Worm (Caenorhabditis elegans): ENCODE measurements around the gene spig-7.

The spig-7 gene

DNA sequence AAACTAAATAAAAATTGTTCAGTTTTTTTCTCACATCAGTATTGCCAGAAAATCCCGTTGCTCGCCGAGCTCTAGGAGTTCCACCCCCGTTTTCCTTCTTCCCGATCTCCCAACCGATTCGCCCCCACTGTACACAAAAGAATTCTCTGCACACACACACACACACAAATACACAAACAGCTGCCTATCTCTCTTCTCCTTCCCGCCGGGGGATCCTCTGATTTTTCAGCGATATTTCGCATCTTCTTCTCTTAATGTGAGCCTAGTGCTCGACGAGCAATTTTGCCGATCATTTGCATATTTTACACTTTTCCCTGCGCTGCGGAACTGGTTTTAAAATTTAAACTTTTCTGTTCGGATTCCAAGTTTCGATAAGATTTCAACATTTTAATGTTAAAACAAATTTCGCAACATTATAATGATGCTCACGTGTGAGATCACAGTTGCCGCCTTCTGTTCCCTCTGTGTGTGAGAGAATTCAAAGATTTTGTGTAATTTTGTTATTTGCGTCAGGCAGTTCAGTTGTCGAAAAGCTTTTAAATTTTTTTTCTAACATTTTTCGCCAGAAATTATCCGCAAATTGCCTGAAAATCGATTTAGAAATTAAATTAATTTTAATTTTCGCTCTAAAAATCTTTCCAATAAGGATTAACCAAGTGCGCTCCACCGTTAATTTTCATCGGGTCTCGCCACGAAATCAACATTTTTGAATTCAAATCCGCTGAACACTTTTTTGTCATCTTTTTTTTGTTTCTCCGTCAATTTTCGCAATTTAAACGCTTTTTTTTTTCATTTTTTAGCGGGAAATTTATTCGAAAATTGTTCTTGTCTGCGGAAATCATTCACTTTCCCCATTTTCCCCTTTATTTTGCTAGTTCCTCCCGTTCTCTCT is 23.2 kb upstream of the spig-7 start (continued):
- 0 out of 2 replicates have a peak, but pooled peaks have one; percentile 14 for TF ChIP-seq ZK337.2 (GFP tag; IDR thresholded peaks at IDR 0.05)
- no peak for TF ChIP-seq mdt-29 (GFP tag; IDR thresholded peaks at IDR 0.05)
- no peak for TF ChIP-seq spr-3 (GFP tag; optimal IDR thresholded peaks at IDR 0.05)
- TF ChIP-seq ceh-20 (GFP tag; IDR thresholded peaks at IDR 0.05): no peak
- TF ChIP-seq snpc-1.2 (GFP tag; IDR thresholded peaks at IDR 0.05): no peak
- TF ChIP-seq skn-1 (tag; optimal IDR thresholded peaks at IDR 0.05): no peak
- no peak for TF ChIP-seq php-3 (GFP tag; IDR thresholded peaks at IDR 0.05)
- peak; percentile 97 for TF ChIP-seq aha-1 (tag)
- no peak for TF ChIP-seq madf-9 (GFP tag; conservative IDR thresholded peaks at IDR 0.05)
- TF ChIP-seq attf-4 (tag; optimal IDR thresholded peaks at IDR 0.05): no peak
- TF ChIP-seq set-16 (GFP tag; IDR thresholded peaks at IDR 0.05): no peak
- TF ChIP-seq hlh-30 (tag; optimal IDR thresholded peaks at IDR 0.05; ENCODE audit: insufficient read depth): peak; percentile 17
- peak; percentile 87 for TF ChIP-seq dpl-1 (GFP tag; optimal IDR thresholded peaks at IDR 0.05)
- no peak for TF ChIP-seq Y48G9A.11 (GFP tag; IDR thresholded peaks at IDR 0.05)
- peak; percentile 57 for TF ChIP-seq lin-13 (GFP tag; optimal IDR thresholded peaks at IDR 0.05)
- no peak for TF ChIP-seq zag-1 (tag; optimal IDR thresholded peaks at IDR 0.05)
- TF ChIP-seq tag-97 (GFP tag; IDR thresholded peaks at IDR 0.05): no peak
- no peak for TF ChIP-seq daf-19 (GFP tag; conservative IDR thresholded peaks at IDR 0.05)
- TF ChIP-seq nhr-41 (GFP tag; IDR thresholded peaks at IDR 0.05): no peak
- no peak for TF ChIP-seq lin-39 (tag; optimal IDR thresholded peaks at IDR 0.05)
- TF ChIP-seq sdz-12 (GFP tag; optimal IDR thresholded peaks at IDR 0.05): no peak
- peak; percentile 52 for TF ChIP-seq dmd-6 (GFP tag; IDR thresholded peaks at IDR 0.05)
- no peak for TF ChIP-seq ceh-28 (tag; optimal IDR thresholded peaks at IDR 0.05)
- TF ChIP-seq nhr-11 (tag; optimal IDR thresholded peaks at IDR 0.05): peak; percentile 17
- no peak for TF ChIP-seq daf-12 (tag; optimal IDR thresholded peaks at IDR 0.05)
- TF ChIP-seq F44E2.7 (GFP tag; IDR thresholded peaks at IDR 0.05): no peak
- no peak for TF ChIP-seq mxl-2 (GFP tag; conservative IDR thresholded peaks at IDR 0.05)
- TF ChIP-seq unc-62 (GFP tag; optimal IDR thresholded peaks at IDR 0.05 in 1 of 2): peak in 1 of 2 experiments; percentile 9
- no peak for TF ChIP-seq unc-62 (tag; optimal IDR thresholded peaks at IDR 0.05)
- no peak for TF ChIP-seq ceh-32 (tag; optimal IDR thresholded peaks at IDR 0.05; ENCODE audit: poor library complexity)
- no peak for TF ChIP-seq lin-15B (tag; optimal IDR thresholded peaks at IDR 0.05)
- no peak for TF ChIP-seq lin-1 (GFP tag; IDR thresholded peaks at IDR 0.05)
- no peak for TF ChIP-seq nhr-48 (tag; optimal IDR thresholded peaks at IDR 0.05)
- TF ChIP-seq hlh-11 (tag; optimal IDR thresholded peaks at IDR 0.05): peak; percentile 7
- no peak for TF ChIP-seq nhr-76 (tag; optimal IDR thresholded peaks at IDR 0.05)
- no peak for TF ChIP-seq jun-1 (tag; optimal IDR thresholded peaks at IDR 0.05)
- TF ChIP-seq lin-38 (GFP tag; IDR thresholded peaks at IDR 0.05): peak; percentile 95
- no peak for TF ChIP-seq F49E8.2 (tag; optimal IDR thresholded peaks at IDR 0.05; ENCODE audit: borderline replicate concordance)
- no peak for TF ChIP-seq snpc-4 (tag; optimal IDR thresholded peaks at IDR 0.05)
- no peak for TF ChIP-seq mxl-3 (GFP tag; optimal IDR thresholded peaks at IDR 0.05)
- TF ChIP-seq T26A8.4 (GFP tag; IDR thresholded peaks at IDR 0.05): no peak
- no peak for TF ChIP-seq arid-1 (GFP tag; conservative IDR thresholded peaks at IDR 0.05)
- no peak for TF ChIP-seq lin-29 (GFP tag; IDR thresholded peaks at IDR 0.05)
- peak; percentile 75 for TF ChIP-seq mep-1 (tag; optimal IDR thresholded peaks at IDR 0.05)
- TF ChIP-seq lsy-2 (tag; optimal IDR thresholded peaks at IDR 0.05): peak in 1 of 2 experiments; percentile 84
- TF ChIP-seq hmg-1.1 (GFP tag; IDR thresholded peaks at IDR 0.05): no peak
- peak; percentile 85 for TF ChIP-seq dve-1 (tag; optimal IDR thresholded peaks at IDR 0.05; ENCODE audit: insufficient read depth)
- TF ChIP-seq nhr-77 (tag; optimal IDR thresholded peaks at IDR 0.05): peak; percentile 70
- no peak for TF ChIP-seq gei-8 (GFP tag; optimal IDR thresholded peaks at IDR 0.05)
- no peak for TF ChIP-seq dmd-9 (GFP tag; IDR thresholded peaks at IDR 0.05)

All from whole organism, L4 larva.